ENCODE assay signal across 1 fruit fly cellular context in the genomic region with DNA sequence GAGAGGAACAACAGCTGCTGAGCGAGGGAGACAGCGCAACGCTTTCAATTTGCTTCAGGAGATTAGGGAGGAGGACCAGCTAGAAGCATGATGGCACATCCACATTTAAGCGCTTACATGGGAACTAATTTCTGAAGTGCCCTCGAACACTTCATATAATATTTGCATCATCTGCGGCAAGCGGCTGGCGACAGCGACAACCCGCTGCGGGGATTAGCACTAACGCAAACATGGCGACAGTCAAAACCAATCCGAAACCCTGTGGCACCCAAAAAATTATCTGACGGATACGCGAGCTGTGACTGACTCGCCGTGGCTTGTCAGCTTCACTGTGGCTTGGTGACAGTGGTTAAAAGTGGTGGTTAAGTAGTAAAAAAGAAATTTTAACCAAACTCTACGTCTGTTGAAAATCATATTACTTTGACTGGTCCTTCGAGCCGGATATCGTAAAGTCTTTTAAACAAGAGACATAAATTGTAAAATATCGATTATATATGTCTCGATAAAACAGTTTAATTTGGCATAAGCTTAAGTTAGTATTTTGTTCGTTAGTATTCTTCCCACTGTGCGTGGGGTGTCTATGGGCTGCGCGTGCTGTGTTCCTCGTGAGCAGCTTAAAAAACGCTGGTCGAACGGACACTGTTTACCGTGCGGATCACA.
TF ChIP-seq lines count a peak whose summit lies in the region.

No protein-coding gene starts in this region.

TF ChIP-seq in whole organism, embryonic, 481 proteins besides CTCF, POLR2A, EP300 and RAD21 (continued from another document):
- TF ChIP-seq Hr78 (GFP tag; optimal IDR thresholded peaks at IDR 0.05; lab: Kevin White, UChicago) (no peak), CG12744 (GFP tag; optimal IDR thresholded peaks at IDR 0.05; lab: Kevin White, UChicago) (no peak), ranshi (GFP tag; IDR thresholded peaks at IDR 0.05; lab: Robert Waterston, UW) (no peak), al (GFP tag; IDR thresholded peaks at IDR 0.05; lab: Robert Waterston, UW) (no peak), Dfd (GFP tag; optimal IDR thresholded peaks at IDR 0.05; lab: Kevin White, UChicago) (no peak), ATbp (GFP tag; optimal IDR thresholded peaks at IDR 0.05; lab: Kevin White, UChicago) (no peak), Max (GFP tag; optimal IDR thresholded peaks at IDR 0.05; lab: Kevin White, UChicago) (no peak), Opbp (GFP tag; IDR thresholded peaks at IDR 0.05; lab: Robert Waterston, UW; ENCODE audit: partially characterized antibody) (no peak), CG4854 (GFP tag; optimal IDR thresholded peaks at IDR 0.05; lab: Kevin White, UChicago) (no peak), CG3407 (GFP tag; optimal IDR thresholded peaks at IDR 0.05; lab: Kevin White, UChicago) (no peak), unc-4 (GFP tag; IDR thresholded peaks at IDR 0.05; lab: Robert Waterston, UW; ENCODE audit: partially characterized antibody) (no peak), Chrac-16 (GFP tag; optimal IDR thresholded peaks at IDR 0.05; lab: Kevin White, UChicago) (no peak), CG31441 (GFP tag; IDR thresholded peaks at IDR 0.05; lab: Robert Waterston, UW) (0 out of 2 replicates have a peak, but pooled peaks have one; percentile 18), h (optimal IDR thresholded peaks at IDR 0.05; lab: Kevin White, UChicago) (no peak), grau (tag; optimal IDR thresholded peaks at IDR 0.05; lab: Kevin White, UChicago) (no peak), dati (GFP tag; IDR thresholded peaks at IDR 0.05; lab: Robert Waterston, UW) (no peak), cad (GFP tag; optimal IDR thresholded peaks at IDR 0.05; lab: Kevin White, UChicago) (no peak), CG8359 (GFP tag; optimal IDR thresholded peaks at IDR 0.05; lab: Kevin White, UChicago; ENCODE audit: borderline replicate concordance) (no peak), CG4360 (GFP tag; IDR thresholded peaks at IDR 0.05; lab: Robert Waterston, UW) (no peak), CG3838 (GFP tag; optimal IDR thresholded peaks at IDR 0.05; lab: Kevin White, UChicago) (no peak), sna (GFP tag; IDR thresholded peaks at IDR 0.05; lab: Robert Waterston, UW; ENCODE audit: partially characterized antibody) (no peak), D (optimal IDR thresholded peaks at IDR 0.05; lab: Kevin White, UChicago) (no peak), D (GFP tag; optimal IDR thresholded peaks at IDR 0.05; lab: Kevin White, UChicago) (no peak), CG1233 (GFP tag; optimal IDR thresholded peaks at IDR 0.05; lab: Kevin White, UChicago) (no peak), GATAe (GFP tag; conservative IDR thresholded peaks at IDR 0.05; lab: Robert Waterston, UW) (no peak), CG34224 (GFP tag; IDR thresholded peaks at IDR 0.05; lab: Robert Waterston, UW; ENCODE audit: partially characterized antibody) (no peak), pros (GFP tag; optimal IDR thresholded peaks at IDR 0.05; lab: Kevin White, UChicago) (no peak), sens-2 (GFP tag; IDR thresholded peaks at IDR 0.05; lab: Robert Waterston, UW) (no peak), slp2 (GFP tag; optimal IDR thresholded peaks at IDR 0.05; lab: Kevin White, UChicago) (no peak), CG3726 (GFP tag; IDR thresholded peaks at IDR 0.05; lab: Robert Waterston, UW) (no peak), amos (GFP tag; IDR thresholded peaks at IDR 0.05; lab: Robert Waterston, UW; ENCODE audit: partially characterized antibody) (no peak), Fer1 (GFP tag; optimal IDR thresholded peaks at IDR 0.05; lab: Kevin White, UChicago) (no peak), Ets65A (GFP tag; lab: Kevin White, UChicago) (peak; percentile 77), HHEX (GFP tag; optimal IDR thresholded peaks at IDR 0.05; lab: Kevin White, UChicago) (no peak), emc (GFP tag; optimal IDR thresholded peaks at IDR 0.05; lab: Kevin White, UChicago) (no peak), kni (GFP tag; optimal IDR thresholded peaks at IDR 0.05; lab: Kevin White, UChicago) (no peak), ewg (GFP tag; optimal IDR thresholded peaks at IDR 0.05; lab: Kevin White, UChicago) (no peak), CG1603 (tag; optimal IDR thresholded peaks at IDR 0.05; lab: Kevin White, UChicago) (peak; percentile 7), grn (GFP tag; optimal IDR thresholded peaks at IDR 0.05; lab: Kevin White, UChicago) (no peak), pfk (GFP tag; optimal IDR thresholded peaks at IDR 0.05; lab: Kevin White, UChicago) (no peak), CG6689 (GFP tag; IDR thresholded peaks at IDR 0.05; lab: Robert Waterston, UW) (0 out of 2 replicates have a peak, but pooled peaks have one; percentile 26), CG4424 (GFP tag; optimal IDR thresholded peaks at IDR 0.05; lab: Kevin White, UChicago) (no peak), CG5245 (GFP tag; optimal IDR thresholded peaks at IDR 0.05; lab: Kevin White, UChicago) (no peak), CG8388 (GFP tag; optimal IDR thresholded peaks at IDR 0.05; lab: Kevin White, UChicago) (peak; percentile 12), prd (optimal IDR thresholded peaks at IDR 0.05; lab: Kevin White, UChicago) (no peak), prd (GFP tag; IDR thresholded peaks at IDR 0.05; lab: Robert Waterston, UW) (no peak), CG1602 (GFP tag; optimal IDR thresholded peaks at IDR 0.05; lab: Kevin White, UChicago) (no peak), CG10321 (GFP tag; IDR thresholded peaks at IDR 0.05; lab: Robert Waterston, UW) (no peak), Ravus (GFP tag; IDR thresholded peaks at IDR 0.05; lab: Robert Waterston, UW) (no peak), CG30403 (GFP tag; optimal IDR thresholded peaks at IDR 0.05; lab: Kevin White, UChicago) (peak; percentile 16), E2f2 (GFP tag; IDR thresholded peaks at IDR 0.05; lab: Robert Waterston, UW) (no peak), CG18476 (GFP tag; optimal IDR thresholded peaks at IDR 0.05; lab: Kevin White, UChicago) (no peak), vnd (GFP tag; IDR thresholded peaks at IDR 0.05; lab: Robert Waterston, UW; ENCODE audit: partially characterized antibody) (no peak), onecut (GFP tag; IDR thresholded peaks at IDR 0.05; lab: Robert Waterston, UW) (0 out of 2 replicates have a peak, but pooled peaks have one; percentile 3), CG12236 (GFP tag; optimal IDR thresholded peaks at IDR 0.05; lab: Kevin White, UChicago) (no peak), stc (GFP tag; IDR thresholded peaks at IDR 0.05; lab: Robert Waterston, UW) (no peak), lbe (GFP tag; optimal IDR thresholded peaks at IDR 0.05; lab: Kevin White, UChicago) (no peak), CG11085 (GFP tag; IDR thresholded peaks at IDR 0.05; lab: Robert Waterston, UW) (no peak), Ptx1 (GFP tag; IDR thresholded peaks at IDR 0.05; lab: Robert Waterston, UW) (no peak), CG8281 (tag; optimal IDR thresholded peaks at IDR 0.05; lab: Kevin White, UChicago) (no peak), pan (optimal IDR thresholded peaks at IDR 0.05; lab: Kevin White, UChicago) (no peak), pan (GFP tag; optimal IDR thresholded peaks at IDR 0.05 in 1 of 2, IDR thresholded peaks at IDR 0.05 in 1 of 2) (no peak), sob (GFP tag; IDR thresholded peaks at IDR 0.05; lab: Robert Waterston, UW) (no peak), CG11247 (GFP tag; IDR thresholded peaks at IDR 0.05; lab: Robert Waterston, UW) (no peak), pho (GFP tag; optimal IDR thresholded peaks at IDR 0.05; lab: Kevin White, UChicago) (no peak), Atf-2 (GFP tag; optimal IDR thresholded peaks at IDR 0.05; lab: Kevin White, UChicago) (no peak), CG1024 (GFP tag; IDR thresholded peaks at IDR 0.05; lab: Robert Waterston, UW) (no peak), danr (GFP tag; IDR thresholded peaks at IDR 0.05; lab: Robert Waterston, UW) (no peak), zfh2 (GFP tag; optimal IDR thresholded peaks at IDR 0.05; lab: Kevin White, UChicago) (no peak), CG12659 (GFP tag; optimal IDR thresholded peaks at IDR 0.05; lab: Kevin White, UChicago) (no peak)
